Worm (Caenorhabditis elegans) whole organism, L1 larva: ENCODE data around the gene Y9C12A.1.

Experiments used
- egl-13 ChIP-seq: sonication (generic microtip); optimal IDR thresholded peaks from 2 replicates; lab custom pipeline; 2016; ENCODE audit warnings: missing genotype, missing genetic modification reagents, missing genetic modification characterization, missing compliant biosample characterization
- lin-13 ChIP-seq: fragments of 150-350 bp; optimal IDR thresholded peaks from 2 replicates; lab custom pipeline; 2014; ENCODE audit warnings: missing biosample characterization, missing genetic modification reagents, missing genetic modification characterization
- snpc-4 ChIP-seq: fragments of 150-350 bp; optimal IDR thresholded peaks from 2 replicates; lab custom pipeline; 2014; ENCODE audit warnings: missing biosample characterization, missing genetic modification characterization

ce11 chrX:642817-643216, 39.8 kb downstream of the Y9C12A.1 start:
- TF ChIP-seq lin-13 (GFP tag; lab: Kevin White, UChicago) (no peak), snpc-4 (tag; lab: Kevin White, UChicago) (no peak), egl-13 (no peak)
